Worm (Caenorhabditis elegans): ENCODE results near the gene Y47D7A.18.

The Y47D7A.18 gene

DNA sequence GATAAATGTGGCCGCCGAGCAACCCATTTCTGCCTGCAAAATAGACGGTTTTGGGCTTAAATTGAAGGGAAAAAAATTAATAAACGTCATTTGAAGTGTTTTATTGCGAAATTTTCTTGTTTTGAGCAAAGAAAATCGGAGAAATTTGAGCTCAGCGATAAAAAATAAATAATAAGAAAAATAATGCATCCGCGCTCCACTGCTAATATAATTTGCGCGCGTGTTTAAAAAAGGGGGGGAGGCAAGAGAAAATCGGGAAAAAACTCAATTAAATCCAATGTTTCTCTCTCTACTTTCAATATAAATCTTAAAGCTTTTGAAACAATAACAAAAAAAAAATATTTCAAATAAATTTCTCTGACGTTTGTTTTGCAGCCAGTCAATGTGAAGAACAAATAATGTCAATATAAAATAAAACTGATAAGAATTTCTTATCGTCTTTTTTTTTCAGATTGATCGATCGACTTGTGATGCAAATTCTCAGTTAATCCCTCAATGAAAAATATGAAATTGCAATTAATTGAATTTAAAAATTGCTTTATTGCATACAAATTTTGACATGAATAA is 34.0 kb upstream of the Y47D7A.18 start, which contains the start of gene rft-2 (continued):
- TF ChIP-seq dmd-8 (GFP tag; IDR thresholded peaks at IDR 0.05) (no peak), lin-1 (GFP tag; IDR thresholded peaks at IDR 0.05) (no peak), saeg-2 (GFP tag; IDR thresholded peaks at IDR 0.05) (no peak), mep-1 (tag; optimal IDR thresholded peaks at IDR 0.05) (peak; percentile 55), lin-29 (GFP tag; IDR thresholded peaks at IDR 0.05) (no peak), dmd-9 (GFP tag; IDR thresholded peaks at IDR 0.05) (no peak), fkh-10 (GFP tag; optimal IDR thresholded peaks at IDR 0.05) (peak; percentile 24), F44E2.7 (GFP tag; IDR thresholded peaks at IDR 0.05) (no peak), zfp-3 (GFP tag; conservative IDR thresholded peaks at IDR 0.05) (no peak), Y75B8A.6 (GFP tag; IDR thresholded peaks at IDR 0.05) (no peak), nhr-77 (tag; optimal IDR thresholded peaks at IDR 0.05) (peak; percentile 17), spr-3 (GFP tag; optimal IDR thresholded peaks at IDR 0.05) (no peak), nhr-11 (tag; optimal IDR thresholded peaks at IDR 0.05) (no peak), dmd-6 (GFP tag; IDR thresholded peaks at IDR 0.05) (no peak), mes-2 (tag; optimal IDR thresholded peaks at IDR 0.05; ENCODE audit: poor library complexity, severe bottlenecking) (no peak), ceh-32 (tag; optimal IDR thresholded peaks at IDR 0.05; ENCODE audit: poor library complexity) (no peak), arid-1 (GFP tag; conservative IDR thresholded peaks at IDR 0.05) (no peak), vab-7 (GFP tag; IDR thresholded peaks at IDR 0.05) (no peak), Y105C5A.15 (GFP tag; IDR thresholded peaks at IDR 0.05) (no peak), nhr-25 (tag; optimal IDR thresholded peaks at IDR 0.05; ENCODE audit: borderline replicate concordance, insufficient read depth) (no peak), php-3 (GFP tag; IDR thresholded peaks at IDR 0.05) (no peak), lir-3 (tag; optimal IDR thresholded peaks at IDR 0.05) (no peak), hif-1 (tag; optimal IDR thresholded peaks at IDR 0.05) (peak in 1 of 2 experiments; percentile 31), egl-27 (tag; optimal IDR thresholded peaks at IDR 0.05) (no peak), ztf-11 (tag; optimal IDR thresholded peaks at IDR 0.05) (no peak), pqm-1 (tag; optimal IDR thresholded peaks at IDR 0.05) (no peak), F10B5.3 (tag; optimal IDR thresholded peaks at IDR 0.05) (no peak), snpc-4 (tag; optimal IDR thresholded peaks at IDR 0.05) (no peak), ama-1 (optimal IDR thresholded peaks at IDR 0.05) (no peak), unc-130 (GFP tag; optimal IDR thresholded peaks at IDR 0.05) (no peak), tag-97 (GFP tag; IDR thresholded peaks at IDR 0.05) (no peak), aly-2 (tag; optimal IDR thresholded peaks at IDR 0.05) (no peak), daf-19 (GFP tag; conservative IDR thresholded peaks at IDR 0.05) (no peak), D1046.2 (GFP tag; IDR thresholded peaks at IDR 0.05) (no peak), zip-2 (tag; optimal IDR thresholded peaks at IDR 0.05) (no peak), tra-1 (GFP tag; IDR thresholded peaks at IDR 0.05) (no peak), madf-9 (GFP tag; conservative IDR thresholded peaks at IDR 0.05) (no peak), ceh-44 (GFP tag; IDR thresholded peaks at IDR 0.05) (no peak), mdl-1 (tag; optimal IDR thresholded peaks at IDR 0.05) (peak in 1 of 2 experiments; percentile 7), nhr-48 (tag; optimal IDR thresholded peaks at IDR 0.05) (no peak), egl-43 (GFP tag; IDR thresholded peaks at IDR 0.05) (no peak), hlh-11 (tag; optimal IDR thresholded peaks at IDR 0.05) (peak; percentile 35), nhr-42 (GFP tag; IDR thresholded peaks at IDR 0.05) (no peak), unc-39 (tag; optimal IDR thresholded peaks at IDR 0.05) (no peak), rbr-2 (tag; optimal IDR thresholded peaks at IDR 0.05) (peak; percentile 23), ztf-7 (tag; optimal IDR thresholded peaks at IDR 0.05) (no peak), unc-62 (GFP tag; optimal IDR thresholded peaks at IDR 0.05 in 1 of 2) (no peak), unc-62 (tag; optimal IDR thresholded peaks at IDR 0.05) (no peak), Y5F2A.4 (GFP tag; optimal IDR thresholded peaks at IDR 0.05) (no peak), mxl-3 (GFP tag; optimal IDR thresholded peaks at IDR 0.05) (no peak), nhr-41 (GFP tag; IDR thresholded peaks at IDR 0.05) (no peak)
